Fruit fly (Drosophila melanogaster) whole organism, embryonic: Measurements from ENCODE around the gene SIFaR.

ENCODE experiments used
- CG10321 ChIP-seq: fragments of 200-800 bp; sonication (Bioruptor generic); IDR thresholded peaks from 2 replicates; pipeline ENCODE4 v1.3.6; 2022; ENCODE audit warnings: missing biosample characterization, missing genetic modification characterization
- CG11504 ChIP-seq: fragments of 200-800 bp; sonication (Bioruptor generic); optimal IDR thresholded peaks from 3 replicates; lab custom pipeline; 2019; ENCODE audit warnings: missing biosample characterization, mild to moderate bottlenecking, missing genetic modification characterization, moderate library complexity
- CG11696 ChIP-seq: fragments of 200-800 bp; sonication (Bioruptor generic); IDR thresholded peaks from 2 replicates; pipeline ENCODE4 v1.3.6; 2022; ENCODE audit warnings: missing biosample characterization, missing genetic modification characterization
- CG12769 ChIP-seq: fragments of 200-800 bp; sonication (Bioruptor generic); optimal IDR thresholded peaks from 2 replicates; lab custom pipeline; 2019; ENCODE audit warnings: missing biosample characterization, mild to moderate bottlenecking, missing genetic modification characterization, moderate library complexity
- CG13775 ChIP-seq: fragments of 200-800 bp; sonication (Bioruptor generic); optimal IDR thresholded peaks from 3 replicates; lab custom pipeline; 2017; ENCODE audit warnings: missing biosample characterization, mild to moderate bottlenecking, missing genetic modification characterization
- CG14710 ChIP-seq: fragments of 200-800 bp; sonication (Bioruptor generic); optimal IDR thresholded peaks from 3 replicates; lab custom pipeline; 2019; ENCODE audit warnings: missing biosample characterization, mild to moderate bottlenecking, missing genetic modification characterization, moderate library complexity
- CG14965 ChIP-seq: fragments of 200-800 bp; sonication (Bioruptor generic); optimal IDR thresholded peaks from 2 replicates; lab custom pipeline; 2016; ENCODE audit warnings: missing biosample characterization, missing genetic modification characterization, borderline replicate concordance
- CG16813 ChIP-seq: fragments of 200-800 bp; sonication (Bioruptor generic); IDR thresholded peaks from 3 replicates; pipeline ENCODE4 v1.3.6; 2022; ENCODE audit warnings: missing biosample characterization, missing genetic modification characterization; ENCODE audit not compliant: partially characterized antibody
- CG16863 ChIP-seq: fragments of 200-800 bp; sonication (Bioruptor generic); optimal IDR thresholded peaks from 3 replicates; lab custom pipeline; 2016; ENCODE audit warnings: missing biosample characterization, missing genetic modification characterization
- CG18476 ChIP-seq: fragments of 200-800 bp; sonication (Bioruptor generic); optimal IDR thresholded peaks from 2 replicates; lab custom pipeline; 2016; ENCODE audit warnings: missing biosample characterization, mild to moderate bottlenecking, missing genetic modification characterization
- CG18619 ChIP-seq: fragments of 200-800 bp; sonication (Bioruptor generic); optimal IDR thresholded peaks from 3 replicates; lab custom pipeline; 2017; ENCODE audit warnings: missing biosample characterization, mild to moderate bottlenecking, missing genetic modification characterization
- CG2889 ChIP-seq: fragments of 200-800 bp; sonication (Bioruptor generic); IDR thresholded peaks from 3 replicates; pipeline ENCODE4 v1.3.6; 2022; ENCODE audit warnings: missing biosample characterization, missing genetic modification characterization
- CG30431 ChIP-seq: fragments of 200-800 bp; sonication (Bioruptor generic); optimal IDR thresholded peaks from 2 replicates; lab custom pipeline; 2017; ENCODE audit warnings: missing biosample characterization, missing genetic modification characterization
- CG34422 ChIP-seq: fragments of 200-800 bp; sonication (Bioruptor generic); IDR thresholded peaks from 3 replicates; pipeline ENCODE4 v1.3.6; 2022; ENCODE audit warnings: missing biosample characterization, missing genetic modification characterization
- CG3847 ChIP-seq: fragments of 200-800 bp; sonication (Bioruptor generic); IDR thresholded peaks from 2 replicates; pipeline ENCODE4 v1.3.6; 2022; ENCODE audit warnings: missing biosample characterization, missing genetic modification characterization
- CG3995 ChIP-seq: fragments of 200-800 bp; sonication (Bioruptor generic); optimal IDR thresholded peaks from 3 replicates; lab custom pipeline; 2016; ENCODE audit warnings: missing biosample characterization, missing genetic modification characterization
- CG4360 ChIP-seq: fragments of 200-800 bp; sonication (Bioruptor generic); IDR thresholded peaks from 2 replicates; pipeline ENCODE4 v1.3.6; 2022; ENCODE audit warnings: missing biosample characterization, missing genetic modification characterization
- CG43689 ChIP-seq: fragments of 200-800 bp; sonication (Bioruptor generic); IDR thresholded peaks from 2 replicates; pipeline ENCODE4 v1.3.6; 2022; ENCODE audit warnings: missing biosample characterization, missing genetic modification characterization
- CG4617 ChIP-seq: fragments of 200-800 bp; sonication (Bioruptor generic); optimal IDR thresholded peaks from 3 replicates; lab custom pipeline; 2016; ENCODE audit warnings: missing biosample characterization, missing genetic modification characterization, borderline replicate concordance
- CG4820 ChIP-seq: fragments of 200-800 bp; sonication (Bioruptor generic); optimal IDR thresholded peaks from 3 replicates; lab custom pipeline; 2016; ENCODE audit warnings: missing biosample characterization, missing genetic modification characterization
- CG6272 ChIP-seq: fragments of 200-800 bp; sonication (Bioruptor generic); IDR thresholded peaks from 2 replicates; pipeline ENCODE4 v1.3.6; 2022; ENCODE audit warnings: missing biosample characterization, missing genetic modification characterization
- CG7271 ChIP-seq: fragments of 200-800 bp; sonication (Bioruptor generic); optimal IDR thresholded peaks from 2 replicates; lab custom pipeline; 2018; ENCODE audit warnings: missing biosample characterization, mild to moderate bottlenecking, missing genetic modification characterization, moderate library complexity
- CG7357 ChIP-seq: fragments of 200-800 bp; sonication (Bioruptor generic); IDR thresholded peaks from 3 replicates; pipeline ENCODE4 v1.3.6; 2022; ENCODE audit warnings: missing biosample characterization, missing genetic modification characterization
- CG7745 ChIP-seq: fragments of 200-800 bp; sonication (Bioruptor generic); optimal IDR thresholded peaks from 2 replicates; lab custom pipeline; 2018; ENCODE audit warnings: missing biosample characterization, mild to moderate bottlenecking, missing genetic modification characterization, moderate library complexity
- Dref ChIP-seq: fragments of 200-800 bp; sonication (Bioruptor generic); IDR thresholded peaks from 2 replicates; pipeline ENCODE4 v1.3.6; 2022; ENCODE audit warnings: missing biosample characterization, missing genetic modification characterization
- H15 ChIP-seq: fragments of 200-800 bp; sonication (Bioruptor generic); IDR thresholded peaks from 3 replicates; pipeline ENCODE4 v1.3.6; 2022; ENCODE audit warnings: missing biosample characterization, missing genetic modification characterization
- MESR4 ChIP-seq: fragments of 200-800 bp; sonication (Bioruptor generic); optimal IDR thresholded peaks from 2 replicates; lab custom pipeline; 2018; ENCODE audit warnings: missing biosample characterization, mild to moderate bottlenecking, missing genetic modification characterization, moderate library complexity
- Mes4 ChIP-seq: fragments of 200-800 bp; sonication (Bioruptor generic); optimal IDR thresholded peaks from 2 replicates; lab custom pipeline; 2016; ENCODE audit warnings: missing biosample characterization, missing genetic modification characterization
- Mrtf ChIP-seq: fragments of 200-800 bp; sonication (Bioruptor generic); IDR thresholded peaks from 3 replicates; pipeline ENCODE4 v1.3.6; 2022; ENCODE audit warnings: missing biosample characterization, missing genetic modification characterization
- Nf-YA ChIP-seq: fragments of 200-800 bp; sonication (Bioruptor generic); IDR thresholded peaks from 2 replicates; pipeline ENCODE4 v1.3.6; 2022; ENCODE audit warnings: missing biosample characterization, missing genetic modification characterization
- PHDP ChIP-seq: fragments of 200-800 bp; sonication (Bioruptor generic); optimal IDR thresholded peaks from 3 replicates; lab custom pipeline; 2018; ENCODE audit warnings: missing biosample characterization, mild to moderate bottlenecking, missing genetic modification characterization, moderate library complexity
- Ptx1 ChIP-seq: fragments of 200-800 bp; sonication (Bioruptor generic); IDR thresholded peaks from 2 replicates; pipeline ENCODE4 v1.3.6; 2022; ENCODE audit warnings: missing biosample characterization, missing genetic modification characterization
- Scr ChIP-seq: fragments of 200-800 bp; sonication (Bioruptor generic); IDR thresholded peaks from 2 replicates; pipeline ENCODE4 v1.3.6; 2022; ENCODE audit warnings: missing biosample characterization, missing genetic modification characterization; ENCODE audit not compliant: partially characterized antibody
- amos ChIP-seq: fragments of 200-800 bp; sonication (Bioruptor generic); IDR thresholded peaks from 2 replicates; pipeline ENCODE4 v1.3.6; 2022; ENCODE audit warnings: missing biosample characterization, missing genetic modification characterization; ENCODE audit not compliant: partially characterized antibody
- bbx ChIP-seq: fragments of 200-800 bp; sonication (Bioruptor generic); IDR thresholded peaks from 2 replicates; pipeline ENCODE4 v1.3.6; 2022; ENCODE audit warnings: missing biosample characterization, missing genetic modification characterization; ENCODE audit not compliant: partially characterized antibody
- esg ChIP-seq: fragments of 200-800 bp; sonication (Bioruptor generic); conservative IDR thresholded peaks from 2 replicates; pipeline ENCODE4 v1.3.6; 2022; ENCODE audit warnings: missing biosample characterization, missing genetic modification characterization
- eyg ChIP-seq: fragments of 200-800 bp; sonication (Bioruptor generic); optimal IDR thresholded peaks from 3 replicates; lab custom pipeline; 2016; ENCODE audit warnings: missing biosample characterization, missing genetic modification characterization
- fru ChIP-seq: fragments of >200 bp; optimal IDR thresholded peaks from 2 replicates; lab custom pipeline; 2017
- hbn ChIP-seq: fragments of 200-800 bp; sonication (Bioruptor generic); IDR thresholded peaks from 2 replicates; pipeline ENCODE4 v1.3.6; 2022; ENCODE audit warnings: missing biosample characterization, missing genetic modification characterization; ENCODE audit not compliant: partially characterized antibody
- kni ChIP-seq: fragments of 200-800 bp; sonication (Bioruptor generic); optimal IDR thresholded peaks from 3 replicates; lab custom pipeline; 2017; ENCODE audit warnings: mild to moderate bottlenecking, missing biosample characterization, missing genetic modification reagents, missing genetic modification characterization
- nom ChIP-seq: fragments of 200-800 bp; sonication (Bioruptor generic); optimal IDR thresholded peaks from 2 replicates; lab custom pipeline; 2017; ENCODE audit warnings: missing biosample characterization, missing genetic modification characterization, mild to moderate bottlenecking, moderate library complexity, missing genetic modification reagents
- onecut ChIP-seq: fragments of 200-800 bp; sonication (Bioruptor generic); IDR thresholded peaks from 2 replicates; pipeline ENCODE4 v1.3.6; 2022; ENCODE audit warnings: missing biosample characterization, missing genetic modification characterization
- peb ChIP-seq: fragments of 200-800 bp; sonication (Bioruptor generic); IDR thresholded peaks from 2 replicates; pipeline ENCODE4 v1.3.6; 2022; ENCODE audit warnings: missing biosample characterization, missing genetic modification characterization
- prd ChIP-seq, 3 experiments: fragments of >200 bp in 2 of 3; fragments of 200-800 bp in 1 of 3; sonication (Bioruptor generic) in 1 of 3; optimal IDR thresholded peaks in 2 of 3; IDR thresholded peaks in 1 of 3; 2 replicates in 2 of 3; 3 replicates in 1 of 3; pipeline versions ENCODE4 v1.3.6 to Lab custom; 2017 to 2022; ENCODE audit warnings: missing biosample characterization in 1 of 3, missing genetic modification characterization in 1 of 3
- pros ChIP-seq: fragments of 200-800 bp; sonication (Bioruptor generic); optimal IDR thresholded peaks from 3 replicates; lab custom pipeline; 2019; ENCODE audit warnings: missing biosample characterization, mild to moderate bottlenecking, missing genetic modification characterization, moderate library complexity
- rib ChIP-seq: fragments of 200-800 bp; sonication (Bioruptor generic); IDR thresholded peaks from 2 replicates; pipeline ENCODE4 v1.3.6; 2022; ENCODE audit warnings: missing biosample characterization, missing genetic modification characterization
- tup ChIP-seq: fragments of 200-800 bp; sonication (Bioruptor generic); optimal IDR thresholded peaks from 2 replicates; lab custom pipeline; 2016; ENCODE audit warnings: missing biosample characterization, mild to moderate bottlenecking, missing genetic modification characterization, moderate library complexity
- usp ChIP-seq: fragments of >200 bp; optimal IDR thresholded peaks from 2 replicates; lab custom pipeline; 2017; ENCODE audit warnings: missing biosample characterization, missing genetic modification characterization
- zfh2 ChIP-seq: fragments of 200-800 bp; sonication (Bioruptor generic); optimal IDR thresholded peaks from 2 replicates; lab custom pipeline; 2016; ENCODE audit warnings: missing biosample characterization, missing genetic modification characterization

Gene SIFaR

DNA sequence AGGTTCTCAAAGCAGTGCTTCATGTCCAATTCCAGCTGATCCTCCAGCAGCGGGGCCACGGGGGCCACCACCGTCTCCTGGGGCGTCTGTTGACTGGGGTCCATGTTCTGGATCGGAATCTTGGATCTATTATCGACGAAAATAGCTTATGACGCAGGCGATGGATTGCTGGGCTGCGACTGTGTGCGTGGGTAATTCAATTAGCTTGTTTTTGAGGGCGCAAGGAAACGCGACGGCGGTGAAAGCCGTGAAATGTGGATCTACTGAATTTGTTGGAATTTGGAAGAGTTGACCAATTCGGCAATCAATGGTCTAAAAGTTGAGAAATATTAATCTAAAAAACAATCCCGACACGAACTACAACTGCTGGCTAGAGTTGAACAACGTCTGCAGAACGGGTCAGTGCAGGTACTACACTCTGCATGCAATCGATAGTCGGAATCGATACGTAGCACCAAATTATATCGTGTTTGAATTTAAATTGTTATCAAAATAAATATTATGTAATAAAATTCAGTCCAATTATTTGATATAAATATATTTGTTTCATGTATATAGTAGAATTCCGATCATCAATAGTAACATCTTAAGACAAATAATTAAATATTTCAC is 20.3 kb downstream of the SIFaR start, which contains the start of gene CG3308 (continued):
- TF ChIP-seq H15 (0 out of 3 replicates have a peak, but pooled peaks have one; percentile 9), bbx (GFP tag; lab: Robert Waterston, UW) (peak; percentile 90), CG34422 (peak; percentile 39; the same call in 2 of the 3 replicates), CG7271 (tag; lab: Kevin White, UChicago) (no peak), CG7357 (GFP tag; lab: Robert Waterston, UW) (no peak), CG3847 (peak; percentile 78), usp (GFP tag; lab: Kevin White, UChicago) (no peak), Mes4 (no peak), CG14710 (tag; lab: Kevin White, UChicago) (peak; percentile 61), CG16813 (peak; percentile 84), CG12769 (peak; percentile 15), CG11504 (no peak), eyg (no peak), CG16863 (GFP tag; lab: Kevin White, UChicago) (no peak), CG7745 (tag; lab: Kevin White, UChicago) (no peak), CG4617 (peak; percentile 90), zfh2 (GFP tag; lab: Kevin White, UChicago) (peak; percentile 23), CG2889 (no peak), CG3995 (peak; percentile 23), Dref (GFP tag; lab: Robert Waterston, UW) (peak; percentile 98), pros (GFP tag; lab: Kevin White, UChicago) (no peak), fru (lab: Kevin White, UChicago) (no peak), onecut (GFP tag; lab: Robert Waterston, UW) (0 out of 2 replicates have a peak, but pooled peaks have one; percentile 28), CG14965 (no peak), CG43689 (no peak), CG18619 (no peak), Ptx1 (GFP tag; lab: Robert Waterston, UW) (no peak), CG11696 (GFP tag; lab: Robert Waterston, UW) (no peak), rib (GFP tag; lab: Robert Waterston, UW) (no peak), CG6272 (GFP tag; lab: Robert Waterston, UW) (peak; percentile 19; the same call in 1 of the 2 replicates), hbn (peak; percentile 75), prd (optimal IDR thresholded peaks at IDR 0.05; lab: Kevin White, UChicago) (no peak), prd (GFP tag; IDR thresholded peaks at IDR 0.05; lab: Robert Waterston, UW) (0 out of 3 replicates have a peak, but pooled peaks have one; percentile 10), esg (no peak), CG10321 (GFP tag; lab: Robert Waterston, UW) (no peak), kni (GFP tag; lab: Kevin White, UChicago) (no peak), CG4360 (GFP tag; lab: Robert Waterston, UW) (no peak), CG4820 (GFP tag; lab: Kevin White, UChicago) (no peak), MESR4 (GFP tag; lab: Kevin White, UChicago) (peak; percentile 76), Nf-YA (GFP tag; lab: Robert Waterston, UW) (no peak), nom (GFP tag; lab: Kevin White, UChicago) (peak; percentile 44), CG30431 (GFP tag; lab: Kevin White, UChicago) (no peak), tup (GFP tag; lab: Kevin White, UChicago) (no peak), peb (GFP tag; lab: Robert Waterston, UW) (0 out of 2 replicates have a peak, but pooled peaks have one; percentile 8), Mrtf (GFP tag; lab: Robert Waterston, UW) (no peak), CG18476 (peak; percentile 24), CG13775 (GFP tag; lab: Kevin White, UChicago) (peak; percentile 2), PHDP (tag; lab: Kevin White, UChicago) (no peak), Scr (GFP tag; lab: Robert Waterston, UW) (peak; percentile 82), amos (GFP tag; lab: Robert Waterston, UW) (peak; percentile 91)
